Worm (Caenorhabditis elegans): ENCODE results near the gene cal-1.

The cal-1 gene

ce11 chrV:12517148-12517547 lies at the start of gene cal-1:
Gene cal-1, minus strand, starts transcription at chrV:12517248.
- no peak for TF ChIP-seq gei-8 (GFP tag; optimal IDR thresholded peaks at IDR 0.05)
- TF ChIP-seq snpc-1.2 (GFP tag; IDR thresholded peaks at IDR 0.05) = no peak
- TF ChIP-seq rbr-2 (tag; optimal IDR thresholded peaks at IDR 0.05) = no peak
- TF ChIP-seq ceh-44 (GFP tag; IDR thresholded peaks at IDR 0.05) = no peak
- no peak for TF ChIP-seq zip-2 (tag; optimal IDR thresholded peaks at IDR 0.05)
- TF ChIP-seq nhr-111 (GFP tag; optimal IDR thresholded peaks at IDR 0.05) = no peak
- no peak for TF ChIP-seq lin-29 (GFP tag; IDR thresholded peaks at IDR 0.05)
- no peak for TF ChIP-seq daf-12 (tag; optimal IDR thresholded peaks at IDR 0.05)
- no peak for TF ChIP-seq nhr-10 (tag; optimal IDR thresholded peaks at IDR 0.05)
- no peak for TF ChIP-seq hlh-30 (tag; optimal IDR thresholded peaks at IDR 0.05; ENCODE audit: insufficient read depth)
- no peak for TF ChIP-seq lin-39 (tag; optimal IDR thresholded peaks at IDR 0.05)
- no peak for TF ChIP-seq ctbp-1 (GFP tag; IDR thresholded peaks at IDR 0.05)
- no peak for TF ChIP-seq zfp-2 (tag; optimal IDR thresholded peaks at IDR 0.05)
- TF ChIP-seq madf-5 (GFP tag; IDR thresholded peaks at IDR 0.05) = no peak
- no peak for TF ChIP-seq Y5F2A.4 (GFP tag; optimal IDR thresholded peaks at IDR 0.05)
- no peak for TF ChIP-seq dmd-6 (GFP tag; IDR thresholded peaks at IDR 0.05)
- no peak for TF ChIP-seq ceh-20 (GFP tag; IDR thresholded peaks at IDR 0.05)
- TF ChIP-seq arid-1 (GFP tag; conservative IDR thresholded peaks at IDR 0.05) = no peak
- no peak for TF ChIP-seq ZK546.5 (tag; optimal IDR thresholded peaks at IDR 0.05)
- no peak for TF ChIP-seq nhr-11 (tag; optimal IDR thresholded peaks at IDR 0.05)

DNA sequence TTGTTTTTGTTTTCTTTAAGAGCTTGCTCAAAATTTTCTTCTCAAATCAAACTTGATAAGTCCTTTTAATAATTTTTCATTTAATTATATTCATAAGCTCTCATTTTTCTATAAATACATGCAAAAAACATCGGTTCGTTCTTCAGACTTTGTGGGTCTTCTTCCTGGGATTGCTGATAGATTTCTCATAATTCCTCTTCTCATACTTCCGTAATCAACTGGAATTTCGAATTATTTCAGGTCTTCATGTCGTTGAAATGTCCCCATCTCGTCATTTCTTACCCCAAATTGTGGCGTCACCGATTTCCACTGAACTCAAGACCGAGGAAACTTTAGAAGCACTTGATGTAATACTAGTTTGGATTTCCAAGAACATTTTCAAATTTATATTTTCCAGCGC lies 47.9 kb upstream of the cal-1 start:
- TF ChIP-seq cey-2 (tag; optimal IDR thresholded peaks at IDR 0.05; ENCODE audit: borderline replicate concordance, insufficient read depth) = no peak
- TF ChIP-seq nhr-42 (GFP tag; IDR thresholded peaks at IDR 0.05) = no peak
- no peak for TF ChIP-seq Y75B8A.6 (GFP tag; IDR thresholded peaks at IDR 0.05)
- TF ChIP-seq pha-4 (GFP tag; IDR thresholded peaks at IDR 0.05) = no peak
- TF ChIP-seq pha-4 (tag; optimal IDR thresholded peaks at IDR 0.05) = no peak

- TF ChIP-seq mxl-3 (GFP tag; optimal IDR thresholded peaks at IDR 0.05) (no peak), hmg-1.1 (GFP tag; IDR thresholded peaks at IDR 0.05) (no peak), Y105C5A.15 (GFP tag; IDR thresholded peaks at IDR 0.05) (0 out of 2 replicates have a peak, but pooled peaks have one; percentile 8), T20F7.1 (GFP tag; optimal IDR thresholded peaks at IDR 0.05) (peak; percentile 19)
These were observed 46.1 kb upstream of the cal-1 start, which contains the start of gene mrps-5 for ce11 chrV:12563187-12563586. Gene mrps-5, plus strand, starts transcription at chrV:12563487.

DNA sequence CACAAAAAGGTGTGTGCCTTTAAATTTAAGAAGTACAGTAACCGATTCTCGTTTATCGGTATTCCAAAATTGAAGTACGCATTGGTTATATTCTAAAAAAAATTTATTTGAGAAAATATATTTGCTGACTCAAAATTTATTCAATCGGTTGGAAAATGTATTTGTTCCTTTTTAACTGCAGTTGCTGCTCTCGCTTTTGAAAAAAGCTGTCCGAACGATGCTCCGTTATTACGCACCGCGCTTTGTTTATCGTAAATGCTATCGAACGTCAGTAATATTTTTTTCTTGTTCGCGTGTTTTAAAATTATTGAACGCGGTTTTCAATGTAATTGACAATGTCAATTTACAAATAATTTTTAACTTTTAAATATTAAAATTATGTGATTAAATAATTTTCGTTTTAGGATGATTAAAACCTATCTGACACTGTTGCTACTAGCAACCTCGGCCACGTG lies 43.3 kb upstream of the cal-1 start, which contains the start of gene sel-1:
sel-1 (plus strand) TSS at position 405 of the 455 bp plus-strand sequence.
- peak; percentile 94 for TF ChIP-seq Y48G9A.11 (GFP tag; IDR thresholded peaks at IDR 0.05)
- TF ChIP-seq nhr-6 (tag; optimal IDR thresholded peaks at IDR 0.05) = peak; percentile 30
- peak; percentile 48 for TF ChIP-seq mes-2 (tag; optimal IDR thresholded peaks at IDR 0.05; ENCODE audit: poor library complexity, severe bottlenecking)
- peak in 1 of 2 experiments; percentile 21 for TF ChIP-seq lsy-2 (tag; optimal IDR thresholded peaks at IDR 0.05)
- TF ChIP-seq ctbp-1 (GFP tag; IDR thresholded peaks at IDR 0.05) = no peak
- no peak for TF ChIP-seq daf-12 (tag; optimal IDR thresholded peaks at IDR 0.05)
- peak; percentile 15 for TF ChIP-seq aha-1 (tag)
- TF ChIP-seq T20F7.1 (GFP tag; optimal IDR thresholded peaks at IDR 0.05) = peak; percentile 95
- TF ChIP-seq ztf-11 (tag; optimal IDR thresholded peaks at IDR 0.05) = no peak
- peak; percentile 26 for TF ChIP-seq R02D3.7 (tag; optimal IDR thresholded peaks at IDR 0.05)
- no peak for TF ChIP-seq nhr-11 (tag; optimal IDR thresholded peaks at IDR 0.05)
- TF ChIP-seq vab-7 (GFP tag; IDR thresholded peaks at IDR 0.05) = no peak
- peak; percentile 8 for TF ChIP-seq dpl-1 (GFP tag; optimal IDR thresholded peaks at IDR 0.05)
- no peak for TF ChIP-seq mdl-1 (tag; optimal IDR thresholded peaks at IDR 0.05)

Data from whole organism, L4 larva.